Worm (Caenorhabditis elegans) whole organism, midembryonic: Measurements from ENCODE around the gene T03F7.6.

Experiments used
- T22C8.4 ChIP-seq: fragments of 200-800 bp; sonication (Bioruptor generic); IDR thresholded peaks from 2 replicates; pipeline ENCODE4 v1.3.6; 2022; ENCODE audit warnings: missing genetic modification characterization, missing compliant biosample characterization
- cog-1 ChIP-seq: sonication (generic microtip); optimal IDR thresholded peaks from 2 replicates; lab custom pipeline; 2016; ENCODE audit warnings: missing genetic modification characterization, missing compliant biosample characterization
- flt-1 ChIP-seq: fragments of 200-800 bp; sonication (Bioruptor generic); IDR thresholded peaks from 2 replicates; pipeline ENCODE4 v1.3.6; 2022; ENCODE audit warnings: missing genetic modification characterization, missing compliant biosample characterization
- klf-2 ChIP-seq: fragments of 200-800 bp; sonication (Bioruptor generic); conservative IDR thresholded peaks from 2 replicates; pipeline ENCODE4 v1.3.6; 2022; ENCODE audit warnings: missing genetic modification reagents, missing genetic modification characterization, missing compliant biosample characterization
- med-1 ChIP-seq: sonication (generic microtip); optimal IDR thresholded peaks from 2 replicates; lab custom pipeline; 2017; ENCODE audit warnings: missing genetic modification characterization, mild to moderate bottlenecking, missing compliant biosample characterization, antibody characterized with exemption, missing genetic modification reagents; ENCODE audit not compliant: insufficient read depth
- ref-1 ChIP-seq: fragments of 200-800 bp; sonication (Bioruptor generic); conservative IDR thresholded peaks from 2 replicates; pipeline ENCODE4 v1.3.6; 2022; ENCODE audit warnings: missing genetic modification reagents, missing genetic modification characterization, missing compliant biosample characterization
- tab-1 ChIP-seq: fragments of 200-800 bp; sonication (Bioruptor generic); IDR thresholded peaks from 2 replicates; pipeline ENCODE4 v1.3.6; 2022; ENCODE audit warnings: missing genetic modification characterization, missing compliant biosample characterization
- ztf-23 ChIP-seq: fragments of 200-800 bp; sonication (Bioruptor generic); IDR thresholded peaks from 2 replicates; pipeline ENCODE4 v1.3.6; 2022; ENCODE audit warnings: missing genetic modification reagents, missing genetic modification characterization, missing compliant biosample characterization
- ztf-29 ChIP-seq: fragments of 200-800 bp; sonication (Bioruptor generic); IDR thresholded peaks from 2 replicates; pipeline ENCODE4 v1.3.6; 2022; ENCODE audit warnings: missing genetic modification reagents, missing genetic modification characterization, missing compliant biosample characterization

The T03F7.6 gene

DNA sequence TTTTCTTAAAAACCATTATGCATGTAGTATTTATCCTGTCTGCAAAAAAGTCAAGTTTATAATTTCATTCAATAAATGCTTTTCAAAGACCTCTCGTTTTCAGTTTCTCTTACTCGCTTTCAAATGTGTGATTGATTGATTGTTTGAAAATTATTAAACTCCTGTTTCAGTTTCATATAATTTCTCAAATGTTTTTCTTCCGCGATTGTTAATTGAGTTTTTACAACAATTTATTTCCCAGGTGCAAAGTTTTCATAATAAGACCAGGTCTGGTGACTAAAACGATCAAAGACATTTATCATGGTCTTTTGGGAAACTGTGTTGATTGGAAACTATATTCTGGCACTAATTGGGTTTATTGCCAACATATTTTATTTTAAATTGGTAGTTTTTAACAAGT lies at the start of gene T03F7.6:
T03F7.6 (plus strand) TSS at position 301 of the 400 bp plus-strand sequence.
- TF ChIP-seq ztf-29 (GFP tag; lab: Robert Waterston, UW), result no peak
- TF ChIP-seq tab-1 (GFP tag; lab: Robert Waterston, UW), result no peak
- no peak for TF ChIP-seq med-1 (GFP tag; lab: Kevin White, UChicago)
- no peak for TF ChIP-seq ref-1
- TF ChIP-seq flt-1 (GFP tag; lab: Robert Waterston, UW), result no peak
- TF ChIP-seq T22C8.4 (GFP tag; lab: Robert Waterston, UW), result no peak
- TF ChIP-seq ztf-23, result no peak
- no peak for TF ChIP-seq klf-2
- TF ChIP-seq cog-1 (tag; lab: Kevin White, UChicago), result no peak

DNA sequence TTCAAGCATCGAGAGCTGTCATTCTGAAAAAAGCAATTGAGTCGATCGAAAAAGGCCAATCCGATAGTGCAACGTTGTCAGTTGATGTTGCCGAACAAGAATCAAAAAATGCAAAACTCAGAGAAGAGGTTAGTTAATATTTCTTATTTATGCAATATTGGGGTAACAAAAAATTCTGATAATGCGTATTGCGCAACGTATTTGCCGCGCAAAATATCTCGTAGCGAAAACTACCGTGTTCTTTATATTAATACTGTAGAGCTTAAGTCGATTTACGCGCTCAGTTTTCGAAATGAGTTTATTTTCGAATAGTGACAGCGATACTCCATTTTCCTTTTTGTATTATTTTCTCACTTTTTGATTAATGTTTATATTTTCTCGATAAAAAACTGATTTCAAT lies 49.5 kb upstream of the T03F7.6 start:
- TF ChIP-seq med-1 (GFP tag; lab: Kevin White, UChicago) (no peak), flt-1 (GFP tag; lab: Robert Waterston, UW) (no peak), cog-1 (tag; lab: Kevin White, UChicago) (no peak), ztf-29 (GFP tag; lab: Robert Waterston, UW) (no peak), T22C8.4 (GFP tag; lab: Robert Waterston, UW) (no peak), klf-2 (no peak), tab-1 (GFP tag; lab: Robert Waterston, UW) (no peak), ztf-23 (no peak), ref-1 (no peak)

DNA sequence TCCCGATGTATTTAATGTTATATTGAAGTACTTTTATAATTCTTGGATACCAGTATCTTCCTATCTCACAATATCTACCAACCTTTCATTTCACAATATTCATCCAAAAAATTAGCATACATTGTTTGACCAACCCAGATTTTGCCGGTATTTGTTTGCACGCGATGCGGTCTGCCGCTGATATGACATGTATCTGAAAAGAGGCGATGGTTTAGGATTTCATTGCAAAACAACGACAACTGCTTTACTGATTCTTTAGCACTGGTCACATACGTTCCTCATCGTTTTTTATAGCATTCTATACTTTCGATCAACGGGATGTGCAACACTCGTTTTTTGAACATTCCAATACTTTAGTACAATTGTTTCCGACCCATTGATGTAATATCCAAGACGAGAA lies 46.6 kb upstream of the T03F7.6 start, which contains the start of gene mam-4:
mam-4 (plus strand) TSS at position 301 of the 400 bp plus-strand sequence.
- TF ChIP-seq flt-1 (GFP tag; lab: Robert Waterston, UW) (no peak), ref-1 (no peak), med-1 (GFP tag; lab: Kevin White, UChicago) (no peak)

DNA sequence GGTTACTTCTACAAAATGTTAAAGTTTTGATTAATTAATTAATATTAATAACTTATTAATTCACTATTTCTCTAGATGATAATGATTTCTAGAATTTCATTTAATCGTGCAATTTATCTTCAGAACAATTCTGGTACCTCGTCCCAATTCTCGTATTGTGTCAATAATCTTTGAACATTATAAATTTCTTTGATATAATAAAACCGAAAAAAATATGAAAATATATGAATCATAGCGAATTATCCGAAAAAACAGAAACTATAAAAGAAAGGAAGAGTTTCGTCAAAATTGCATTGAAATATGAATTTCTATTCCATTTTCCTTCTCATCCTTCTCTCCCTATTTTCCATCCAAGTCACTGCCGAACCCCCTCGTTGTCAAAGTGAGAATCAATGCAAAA lies 43.8 kb upstream of the T03F7.6 start, which contains the start of gene T19B10.12:
T19B10.12 (plus strand) TSS at position 301 of the 400 bp plus-strand sequence.
- TF ChIP-seq tab-1 (GFP tag; lab: Robert Waterston, UW) (no peak), ztf-29 (GFP tag; lab: Robert Waterston, UW) (no peak), med-1 (GFP tag; lab: Kevin White, UChicago) (no peak), ref-1 (no peak), klf-2 (no peak), cog-1 (tag; lab: Kevin White, UChicago) (no peak), flt-1 (GFP tag; lab: Robert Waterston, UW) (no peak), T22C8.4 (GFP tag; lab: Robert Waterston, UW) (no peak), ztf-23 (no peak)

DNA sequence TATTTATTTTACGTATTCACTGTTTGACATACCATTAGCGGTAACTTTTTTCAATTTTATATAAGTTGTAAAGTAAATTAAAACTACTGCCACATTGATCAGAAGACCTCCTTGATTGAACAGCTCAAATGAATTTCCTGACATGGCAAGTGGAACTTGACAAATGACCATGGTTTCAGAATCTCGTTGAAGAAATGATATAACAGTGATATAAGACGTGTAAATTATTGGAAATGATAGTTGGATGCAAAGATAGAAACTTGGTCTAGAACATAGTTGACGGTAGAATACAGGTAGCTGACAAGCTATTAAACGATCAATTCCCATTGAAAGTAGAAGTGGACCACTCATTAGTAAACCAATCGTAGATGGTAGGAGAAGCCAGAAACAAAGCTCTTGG lies 42.7 kb upstream of the T03F7.6 start:
- TF ChIP-seq T22C8.4 (GFP tag; lab: Robert Waterston, UW), result no peak
- no peak for TF ChIP-seq klf-2
- TF ChIP-seq ztf-23, result no peak
- no peak for TF ChIP-seq ztf-29 (GFP tag; lab: Robert Waterston, UW)
- TF ChIP-seq med-1 (GFP tag; lab: Kevin White, UChicago), result no peak
- TF ChIP-seq ref-1, result no peak
- TF ChIP-seq tab-1 (GFP tag; lab: Robert Waterston, UW), result no peak
- TF ChIP-seq cog-1 (tag; lab: Kevin White, UChicago), result no peak
- no peak for TF ChIP-seq flt-1 (GFP tag; lab: Robert Waterston, UW)

DNA sequence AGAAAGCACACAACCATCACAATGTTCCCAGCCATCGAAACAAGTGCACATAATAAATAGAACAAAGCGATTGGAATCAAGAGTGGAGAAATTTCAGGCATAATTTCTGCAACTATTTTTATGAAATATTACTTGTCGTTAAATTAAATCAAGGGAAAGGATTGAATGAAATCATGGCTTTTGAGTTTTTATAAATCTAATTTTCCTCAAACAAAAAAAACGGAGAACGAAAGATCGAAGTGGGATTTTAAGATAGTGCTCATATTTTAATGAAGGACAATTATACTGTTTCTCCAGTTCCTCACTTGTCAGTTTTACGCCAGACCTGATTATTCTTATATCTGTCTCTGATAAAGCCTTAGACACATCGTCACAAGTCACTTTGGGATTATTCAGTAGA lies 42.1 kb upstream of the T03F7.6 start, which contains the start of gene srsx-33:
srsx-33 (minus strand) TSS at position 101 of the 400 bp plus-strand sequence.
- no peak for TF ChIP-seq med-1 (GFP tag; lab: Kevin White, UChicago)
- no peak for TF ChIP-seq ztf-23
- no peak for TF ChIP-seq flt-1 (GFP tag; lab: Robert Waterston, UW)
- no peak for TF ChIP-seq ref-1
- TF ChIP-seq tab-1 (GFP tag; lab: Robert Waterston, UW), result no peak
- no peak for TF ChIP-seq cog-1 (tag; lab: Kevin White, UChicago)
- TF ChIP-seq ztf-29 (GFP tag; lab: Robert Waterston, UW), result no peak
- no peak for TF ChIP-seq T22C8.4 (GFP tag; lab: Robert Waterston, UW)
- no peak for TF ChIP-seq klf-2

- TF ChIP-seq T22C8.4 (GFP tag; lab: Robert Waterston, UW) (no peak), med-1 (GFP tag; lab: Kevin White, UChicago) (no peak), tab-1 (GFP tag; lab: Robert Waterston, UW) (no peak), ztf-29 (GFP tag; lab: Robert Waterston, UW) (no peak), klf-2 (no peak), flt-1 (GFP tag; lab: Robert Waterston, UW) (no peak), cog-1 (tag; lab: Kevin White, UChicago) (no peak), ref-1 (no peak), ztf-23 (no peak)
Measured at ce11 chrV:11254980-11255379, 39.5 kb upstream of the T03F7.6 start, which contains the start of gene srsx-31. TSS of gene srsx-31 (minus strand) at chrV:11255080.

- no peak for TF ChIP-seq ztf-29 (GFP tag; lab: Robert Waterston, UW)
- no peak for TF ChIP-seq med-1 (GFP tag; lab: Kevin White, UChicago)
- TF ChIP-seq tab-1 (GFP tag; lab: Robert Waterston, UW), result no peak
- TF ChIP-seq T22C8.4 (GFP tag; lab: Robert Waterston, UW), result no peak
- TF ChIP-seq klf-2, result no peak
- no peak for TF ChIP-seq ztf-23
- TF ChIP-seq ref-1, result no peak
Measured at ce11 chrV:11258896-11259295, 35.6 kb upstream of the T03F7.6 start, which contains the start of gene lgc-36. TSS of gene lgc-36 (minus strand) at chrV:11258996.

ce11 chrV:11260622-11261021 lies 33.9 kb upstream of the T03F7.6 start, which contains the start of gene F07B10.7:
TSS of gene F07B10.7 (minus strand) at chrV:11260722.
- TF ChIP-seq tab-1 (GFP tag; lab: Robert Waterston, UW), result no peak
- TF ChIP-seq T22C8.4 (GFP tag; lab: Robert Waterston, UW), result no peak
- TF ChIP-seq ref-1, result no peak
- TF ChIP-seq klf-2, result no peak
- TF ChIP-seq ztf-29 (GFP tag; lab: Robert Waterston, UW), result no peak
- TF ChIP-seq cog-1 (tag; lab: Kevin White, UChicago), result no peak
- no peak for TF ChIP-seq ztf-23
- TF ChIP-seq med-1 (GFP tag; lab: Kevin White, UChicago), result no peak
- no peak for TF ChIP-seq flt-1 (GFP tag; lab: Robert Waterston, UW)

DNA sequence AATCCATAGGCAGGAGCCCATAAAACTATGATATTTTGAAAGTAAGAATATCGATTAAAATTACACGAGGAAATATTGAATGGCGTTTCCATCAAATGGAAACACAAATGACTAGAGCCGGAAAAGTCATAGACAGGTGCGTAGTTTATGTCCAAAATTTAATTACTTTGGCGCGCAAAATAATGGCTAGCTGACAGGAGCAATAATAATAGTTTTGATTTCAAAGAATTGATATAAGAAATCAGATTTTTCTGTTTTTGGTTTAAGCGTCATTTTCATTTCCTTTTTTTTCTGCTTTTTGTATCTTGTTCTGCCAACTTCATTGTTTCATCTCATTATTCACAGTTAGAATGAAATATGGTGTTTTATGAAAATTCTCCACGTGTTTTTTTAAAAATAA lies 31.5 kb upstream of the T03F7.6 start, which contains the start of gene F07B10.4:
F07B10.4 (minus strand) TSS at position 101 of the 400 bp plus-strand sequence.
- TF ChIP-seq flt-1 (GFP tag; lab: Robert Waterston, UW), result no peak
- TF ChIP-seq klf-2, result no peak
- TF ChIP-seq cog-1 (tag; lab: Kevin White, UChicago), result no peak
- TF ChIP-seq ztf-29 (GFP tag; lab: Robert Waterston, UW), result no peak
- TF ChIP-seq ztf-23, result no peak
- TF ChIP-seq ref-1, result no peak
- no peak for TF ChIP-seq tab-1 (GFP tag; lab: Robert Waterston, UW)
